Worm (Caenorhabditis elegans) whole organism, L2 larva: Measurements from ENCODE around the gene pps-1.

Experiments used
- R02D3.7 ChIP-seq: fragments of 150-350 bp; optimal IDR thresholded peaks from 2 replicates; lab custom pipeline; 2014; ENCODE audit warnings: missing biosample characterization, missing genetic modification characterization
- ceh-82 ChIP-seq: fragments of 150-350 bp; optimal IDR thresholded peaks from 2 replicates; lab custom pipeline; 2014; ENCODE audit warnings: missing biosample characterization, missing genetic modification characterization
- mdl-1 ChIP-seq, 2 experiments: fragments of 150-350 bp in 1 of 2; sonication (generic microtip) in 1 of 2; optimal IDR thresholded peaks; 2 replicates each; lab custom pipeline; 2017; ENCODE audit warnings: missing biosample characterization in 2 of 2, missing genetic modification characterization in 2 of 2
- nhr-11 ChIP-seq: fragments of 150-350 bp; optimal IDR thresholded peaks from 2 replicates; lab custom pipeline; 2014; ENCODE audit warnings: missing biosample characterization, missing genetic modification characterization
- nhr-12 ChIP-seq: fragments of 150-350 bp; optimal IDR thresholded peaks from 2 replicates; lab custom pipeline; 2014; ENCODE audit warnings: missing biosample characterization, missing genetic modification characterization
- nhr-23 ChIP-seq: fragments of 150-350 bp; optimal IDR thresholded peaks from 2 replicates; lab custom pipeline; 2014; ENCODE audit warnings: missing biosample characterization, missing genetic modification reagents, missing genetic modification characterization
- nhr-25 ChIP-seq: fragments of 150-350 bp; sonication (generic microtip); optimal IDR thresholded peaks from 3 replicates; lab custom pipeline; 2014; ENCODE audit warnings: missing biosample characterization, missing genetic modification characterization
- skn-1 ChIP-seq: sonication (generic microtip); optimal IDR thresholded peaks from 2 replicates; lab custom pipeline; 2017; ENCODE audit warnings: missing biosample characterization, missing genetic modification characterization
- unc-39 ChIP-seq: fragments of 150-350 bp; optimal IDR thresholded peaks from 2 replicates; lab custom pipeline; 2014; ENCODE audit warnings: missing biosample characterization, missing genetic modification characterization
- unc-62 ChIP-seq: fragments of 150-350 bp; optimal IDR thresholded peaks from 2 replicates; lab custom pipeline; 2014; ENCODE audit warnings: missing biosample characterization, missing genetic modification reagents, missing genetic modification characterization
- ztf-11 ChIP-seq: sonication (generic microtip); optimal IDR thresholded peaks from 2 replicates; lab custom pipeline; 2017; ENCODE audit warnings: missing biosample characterization, missing genetic modification characterization

DNA sequence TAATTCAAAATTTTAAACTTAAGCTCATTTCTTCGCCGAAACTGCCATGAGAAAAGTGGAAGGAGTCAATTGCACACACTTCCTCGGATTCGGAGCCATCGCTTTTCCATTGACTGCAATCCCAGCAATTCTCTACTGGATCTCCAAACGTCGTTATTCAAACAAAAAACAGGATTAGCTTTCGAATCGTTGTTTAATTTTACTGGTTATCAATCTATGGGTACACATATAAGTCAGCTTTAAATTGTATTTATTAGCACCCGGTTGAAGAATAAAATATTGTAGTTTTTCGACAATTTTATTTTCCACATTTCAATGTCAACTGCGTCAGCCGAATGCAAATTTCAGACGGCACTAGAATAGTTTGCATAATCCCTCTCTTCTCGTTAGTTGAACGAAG, 31.8 kb upstream of the pps-1 start, which contains the start of gene glt-3:
- TF ChIP-seq nhr-25 (no peak), skn-1 (no peak), ztf-11 (tag; lab: Kevin White, UChicago) (no peak), nhr-23 (tag; lab: Kevin White, UChicago) (no peak), unc-62 (GFP tag; lab: Kevin White, UChicago) (no peak), ceh-82 (tag; lab: Kevin White, UChicago) (no peak), mdl-1 (tag; optimal IDR thresholded peaks at IDR 0.05; lab: Kevin White, UChicago) (no peak), unc-39 (tag; lab: Kevin White, UChicago) (no peak), nhr-11 (tag; lab: Kevin White, UChicago) (no peak), R02D3.7 (tag; lab: Kevin White, UChicago) (no peak), nhr-12 (tag; lab: Kevin White, UChicago) (no peak)
